Worm (Caenorhabditis elegans) whole organism, L2 larva: Measurements from ENCODE around the gene clc-20.

Experiments
- C34F6.9 ChIP-seq: fragments of 150-350 bp; optimal IDR thresholded peaks from 2 replicates; lab custom pipeline; 2014; ENCODE audit warnings: missing biosample characterization, missing genetic modification characterization
- F13H6.1 ChIP-seq: sonication (generic microtip); optimal IDR thresholded peaks from 2 replicates; lab custom pipeline; 2016; ENCODE audit warnings: missing genetic modification characterization, missing compliant biosample characterization
- R02D3.7 ChIP-seq: fragments of 150-350 bp; optimal IDR thresholded peaks from 2 replicates; lab custom pipeline; 2014; ENCODE audit warnings: missing biosample characterization, missing genetic modification characterization
- Y55F3AM.14 ChIP-seq: fragments of 200-800 bp; sonication (Bioruptor generic); optimal IDR thresholded peaks from 2 replicates; lab custom pipeline; 2018; ENCODE audit warnings: mild to moderate bottlenecking, missing genetic modification characterization, missing compliant biosample characterization
- ZK546.5 ChIP-seq: sonication (generic microtip); optimal IDR thresholded peaks from 2 replicates; lab custom pipeline; 2017; ENCODE audit warnings: missing biosample characterization, missing genetic modification characterization
- alr-1 ChIP-seq: fragments of 150-350 bp; optimal IDR thresholded peaks from 2 replicates; lab custom pipeline; 2014; ENCODE audit warnings: missing biosample characterization, missing genetic modification characterization
- aly-2 ChIP-seq: fragments of 150-350 bp; optimal IDR thresholded peaks from 2 replicates; lab custom pipeline; 2014; ENCODE audit warnings: missing biosample characterization, missing genetic modification characterization
- ama-1 ChIP-seq: fragments of 150-350 bp; optimal IDR thresholded peaks from 2 replicates; lab custom pipeline; 2018; ENCODE audit warnings: inconsistent platforms
- blmp-1 ChIP-seq: sonication (generic microtip); optimal IDR thresholded peaks from 2 replicates; lab custom pipeline; 2017; ENCODE audit warnings: missing genetic modification characterization, mild to moderate bottlenecking, missing compliant biosample characterization, antibody characterized with exemption, moderate library complexity; ENCODE audit not compliant: insufficient read depth
- ceh-16 ChIP-seq: fragments of 150-350 bp; optimal IDR thresholded peaks from 2 replicates; lab custom pipeline; 2014; ENCODE audit warnings: missing biosample characterization, missing genetic modification characterization
- ceh-82 ChIP-seq: fragments of 150-350 bp; optimal IDR thresholded peaks from 2 replicates; lab custom pipeline; 2014; ENCODE audit warnings: missing biosample characterization, missing genetic modification characterization
- crh-2 ChIP-seq: sonication (generic microtip); optimal IDR thresholded peaks from 2 replicates; lab custom pipeline; 2017; ENCODE audit warnings: missing biosample characterization, missing genetic modification characterization
- dmd-4 ChIP-seq: sonication (generic microtip); optimal IDR thresholded peaks from 2 replicates; lab custom pipeline; 2017; ENCODE audit warnings: missing biosample characterization, missing genetic modification characterization
- egl-27 ChIP-seq: sonication (generic microtip); optimal IDR thresholded peaks from 3 replicates; lab custom pipeline; 2017; ENCODE audit warnings: missing biosample characterization, missing genetic modification reagents, missing genetic modification characterization
- elt-1 ChIP-seq: fragments of 150-350 bp; optimal IDR thresholded peaks from 2 replicates; lab custom pipeline; 2014; ENCODE audit warnings: missing biosample characterization, missing genetic modification characterization
- elt-3 ChIP-seq: sonication (generic microtip); optimal IDR thresholded peaks from 2 replicates; lab custom pipeline; 2017; ENCODE audit warnings: missing biosample characterization, missing genetic modification characterization
- fos-1 ChIP-seq: fragments of 150-350 bp; optimal IDR thresholded peaks from 2 replicates; lab custom pipeline; 2014; ENCODE audit warnings: missing biosample characterization, missing genetic modification characterization
- gmeb-1 ChIP-seq: fragments of 150-350 bp; optimal IDR thresholded peaks from 2 replicates; lab custom pipeline; 2014; ENCODE audit warnings: missing biosample characterization, missing genetic modification characterization
- lin-11 ChIP-seq: fragments of 150-350 bp; sonication (generic microtip); optimal IDR thresholded peaks from 2 replicates; lab custom pipeline; 2014; ENCODE audit warnings: missing biosample characterization, missing genetic modification characterization, inconsistent platforms, mixed read lengths
- lin-13 ChIP-seq: fragments of 150-350 bp; optimal IDR thresholded peaks from 2 replicates; lab custom pipeline; 2014; ENCODE audit warnings: missing biosample characterization, missing genetic modification reagents, missing genetic modification characterization
- lin-39 ChIP-seq: fragments of 150-350 bp; optimal IDR thresholded peaks from 2 replicates; lab custom pipeline; 2014; ENCODE audit warnings: missing biosample characterization, missing genetic modification reagents, missing genetic modification characterization
- lsy-2 ChIP-seq, 2 experiments: fragments of 150-350 bp in 1 of 2; sonication (generic microtip) in 1 of 2; optimal IDR thresholded peaks; 2 replicates each; lab custom pipeline; 2014 to 2017; ENCODE audit warnings: missing biosample characterization in 2 of 2, missing genetic modification characterization in 2 of 2
- mab-5 ChIP-seq: fragments of 150-350 bp; optimal IDR thresholded peaks from 2 replicates; lab custom pipeline; 2014; ENCODE audit warnings: missing biosample characterization, missing genetic modification characterization
- mbf-1 ChIP-seq: sonication (generic microtip); optimal IDR thresholded peaks from 2 replicates; lab custom pipeline; 2017; ENCODE audit warnings: missing biosample characterization, missing genetic modification characterization
- mdl-1 ChIP-seq, 2 experiments: fragments of 150-350 bp in 1 of 2; sonication (generic microtip) in 1 of 2; optimal IDR thresholded peaks; 2 replicates each; lab custom pipeline; 2017; ENCODE audit warnings: missing biosample characterization in 2 of 2, missing genetic modification characterization in 2 of 2
- nhr-10 ChIP-seq: sonication (generic microtip); optimal IDR thresholded peaks from 2 replicates; lab custom pipeline; 2017; ENCODE audit warnings: missing biosample characterization, missing genetic modification characterization
- nhr-11 ChIP-seq: fragments of 150-350 bp; optimal IDR thresholded peaks from 2 replicates; lab custom pipeline; 2014; ENCODE audit warnings: missing biosample characterization, missing genetic modification characterization
- nhr-12 ChIP-seq: fragments of 150-350 bp; optimal IDR thresholded peaks from 2 replicates; lab custom pipeline; 2014; ENCODE audit warnings: missing biosample characterization, missing genetic modification characterization
- nhr-129 ChIP-seq: fragments of 150-350 bp; optimal IDR thresholded peaks from 2 replicates; lab custom pipeline; 2014; ENCODE audit warnings: missing biosample characterization, missing genetic modification characterization
- nhr-21 ChIP-seq: fragments of 150-350 bp; optimal IDR thresholded peaks from 2 replicates; lab custom pipeline; 2014; ENCODE audit warnings: missing biosample characterization, missing genetic modification characterization
- nhr-23 ChIP-seq: fragments of 150-350 bp; optimal IDR thresholded peaks from 2 replicates; lab custom pipeline; 2014; ENCODE audit warnings: missing biosample characterization, missing genetic modification reagents, missing genetic modification characterization
- nhr-237 ChIP-seq: fragments of 150-350 bp; optimal IDR thresholded peaks from 2 replicates; lab custom pipeline; 2014; ENCODE audit warnings: missing biosample characterization, missing genetic modification characterization
- nhr-25 ChIP-seq: fragments of 150-350 bp; sonication (generic microtip); optimal IDR thresholded peaks from 3 replicates; lab custom pipeline; 2014; ENCODE audit warnings: missing biosample characterization, missing genetic modification characterization
- nhr-6 ChIP-seq: fragments of 150-350 bp; optimal IDR thresholded peaks from 2 replicates; lab custom pipeline; 2014; ENCODE audit warnings: missing biosample characterization, missing genetic modification characterization
- nhr-77 ChIP-seq: fragments of 150-350 bp; optimal IDR thresholded peaks from 2 replicates; lab custom pipeline; 2014; ENCODE audit warnings: missing biosample characterization, missing genetic modification characterization
- peb-1 ChIP-seq: fragments of 150-350 bp; optimal IDR thresholded peaks from 2 replicates; lab custom pipeline; 2014; ENCODE audit warnings: missing biosample characterization, missing genetic modification characterization
- sem-4 ChIP-seq: fragments of 150-350 bp; optimal IDR thresholded peaks from 2 replicates; lab custom pipeline; 2014; ENCODE audit warnings: missing biosample characterization, missing genetic modification reagents, missing genetic modification characterization
- skn-1 ChIP-seq: sonication (generic microtip); optimal IDR thresholded peaks from 2 replicates; lab custom pipeline; 2017; ENCODE audit warnings: missing biosample characterization, missing genetic modification characterization
- sma-3 ChIP-seq: sonication (generic microtip); optimal IDR thresholded peaks from 2 replicates; lab custom pipeline; 2016; ENCODE audit warnings: missing genetic modification reagents, missing genetic modification characterization, missing compliant biosample characterization
- sma-9 ChIP-seq, 2 experiments: fragments of 150-350 bp in 1 of 2; sonication (generic microtip) in 1 of 2; optimal IDR thresholded peaks; 2 replicates each; lab custom pipeline; 2014 to 2016; ENCODE audit warnings: missing genetic modification characterization in 2 of 2, mild to moderate bottlenecking in 1 of 2, missing biosample characterization in 1 of 2, missing compliant biosample characterization in 1 of 2, missing genetic modification reagents in 1 of 2, moderate library complexity in 1 of 2
- snpc-4 ChIP-seq: fragments of 150-350 bp; optimal IDR thresholded peaks from 2 replicates; lab custom pipeline; 2014; ENCODE audit warnings: missing biosample characterization, missing genetic modification characterization
- unc-39 ChIP-seq: fragments of 150-350 bp; optimal IDR thresholded peaks from 2 replicates; lab custom pipeline; 2014; ENCODE audit warnings: missing biosample characterization, missing genetic modification characterization
- unc-55 ChIP-seq: fragments of 150-350 bp; sonication (generic microtip); optimal IDR thresholded peaks from 3 replicates; lab custom pipeline; 2014; ENCODE audit warnings: missing biosample characterization, missing genetic modification reagents, missing genetic modification characterization
- unc-62 ChIP-seq: fragments of 150-350 bp; optimal IDR thresholded peaks from 2 replicates; lab custom pipeline; 2014; ENCODE audit warnings: missing biosample characterization, missing genetic modification reagents, missing genetic modification characterization
- zag-1 ChIP-seq: fragments of 150-350 bp; optimal IDR thresholded peaks from 2 replicates; lab custom pipeline; 2014; ENCODE audit warnings: missing biosample characterization, missing genetic modification characterization
- ztf-1 ChIP-seq: fragments of 200-800 bp; sonication (Bioruptor generic); conservative IDR thresholded peaks from 2 replicates; pipeline ENCODE4 v1.3.6; 2022; ENCODE audit warnings: missing genetic modification characterization, missing compliant biosample characterization
- ztf-11 ChIP-seq: sonication (generic microtip); optimal IDR thresholded peaks from 2 replicates; lab custom pipeline; 2017; ENCODE audit warnings: missing biosample characterization, missing genetic modification characterization
- ztf-4 ChIP-seq: fragments of 150-350 bp; optimal IDR thresholded peaks from 2 replicates; lab custom pipeline; 2014; ENCODE audit warnings: missing biosample characterization, missing genetic modification characterization

Gene clc-20

DNA sequence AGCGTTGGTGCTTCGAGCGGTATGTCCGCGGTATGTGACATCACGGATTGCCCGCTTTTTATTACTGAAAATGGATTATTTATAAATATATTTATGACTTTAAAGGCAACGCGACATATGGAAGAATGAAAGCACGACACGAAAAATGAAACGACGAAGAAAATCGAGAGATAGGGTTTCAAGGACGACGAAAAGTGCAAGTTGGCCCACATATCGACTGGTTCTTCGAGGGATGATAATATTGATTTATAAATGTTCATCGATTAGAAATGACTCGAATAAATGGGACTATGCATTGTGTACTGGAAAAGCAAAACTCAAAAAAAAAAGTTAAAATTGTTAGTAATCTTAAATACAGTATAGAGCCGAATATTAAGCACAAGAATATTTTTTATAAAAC is 14.3 kb downstream of the clc-20 start, which contains the start of gene zer-1:
zer-1 (minus strand) TSS at position 68 of the 400 bp plus-strand sequence.
- TF ChIP-seq sma-9 (GFP tag; optimal IDR thresholded peaks at IDR 0.05; lab: Kevin White, UChicago) (no peak), sma-9 (tag; optimal IDR thresholded peaks at IDR 0.05; lab: Kevin White, UChicago) (no peak), fos-1 (tag; lab: Kevin White, UChicago) (no peak), C34F6.9 (tag; lab: Kevin White, UChicago) (no peak), lin-11 (tag; lab: Kevin White, UChicago) (no peak), elt-3 (no peak), crh-2 (peak; percentile 8), blmp-1 (tag; lab: Kevin White, UChicago) (peak; percentile 67), alr-1 (tag; lab: Kevin White, UChicago) (no peak), lin-39 (no peak), dmd-4 (tag; lab: Kevin White, UChicago) (no peak), nhr-25 (tag; lab: Kevin White, UChicago) (no peak), mab-5 (tag; lab: Kevin White, UChicago) (no peak), egl-27 (tag; lab: Kevin White, UChicago) (no peak)

DNA sequence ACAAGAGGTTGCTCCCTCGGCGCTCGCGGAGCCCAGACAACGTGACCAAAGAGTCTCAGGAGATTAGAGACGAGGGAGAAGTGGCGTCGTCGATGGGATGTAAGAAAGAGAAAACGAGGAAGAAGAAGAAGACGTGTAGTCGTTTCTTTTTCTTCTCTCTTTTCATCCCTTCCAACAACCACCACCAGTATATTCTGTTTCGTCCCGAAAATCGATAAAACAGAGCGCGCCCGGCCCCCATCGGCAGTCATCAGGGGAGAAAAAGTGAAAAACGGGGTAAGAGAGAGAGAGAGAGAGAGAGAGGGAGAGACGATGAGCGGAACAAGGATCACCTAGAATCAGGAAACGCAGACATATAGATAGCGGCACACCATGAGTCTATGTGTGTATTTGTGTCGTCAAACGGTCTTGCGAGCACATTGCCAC is 15.5 kb downstream of the clc-20 start:
- TF ChIP-seq alr-1 (tag; lab: Kevin White, UChicago) (no peak), unc-55 (peak; percentile 93), elt-1 (tag; lab: Kevin White, UChicago) (no peak), zag-1 (peak; percentile 28), Y55F3AM.14 (GFP tag; lab: Kevin White, UChicago) (peak; percentile 71), nhr-237 (tag; lab: Kevin White, UChicago) (no peak), mbf-1 (no peak), ztf-11 (tag; lab: Kevin White, UChicago) (no peak), nhr-25 (tag; lab: Kevin White, UChicago) (no peak), ZK546.5 (no peak), F13H6.1 (tag; lab: Kevin White, UChicago) (peak; percentile 72), unc-62 (no peak), nhr-129 (tag; lab: Kevin White, UChicago) (peak; percentile 73), C34F6.9 (tag; lab: Kevin White, UChicago) (peak; percentile 79), sma-3 (peak; percentile 40), aly-2 (tag; lab: Kevin White, UChicago) (no peak), lin-39 (no peak), peb-1 (tag; lab: Kevin White, UChicago) (no peak), R02D3.7 (tag; lab: Kevin White, UChicago) (no peak), mdl-1 (tag; optimal IDR thresholded peaks at IDR 0.05; lab: Kevin White, UChicago) (peak; percentile 12 to 72), skn-1 (tag; lab: Kevin White, UChicago) (no peak), lin-11 (tag; lab: Kevin White, UChicago) (peak; percentile 73), crh-2 (peak; percentile 90), fos-1 (tag; lab: Kevin White, UChicago) (peak; percentile 43), lin-13 (GFP tag; lab: Kevin White, UChicago) (peak; percentile 55), egl-27 (tag; lab: Kevin White, UChicago) (no peak), ztf-4 (tag; lab: Kevin White, UChicago) (peak; percentile 23), ztf-1 (no peak), gmeb-1 (tag; lab: Kevin White, UChicago) (peak; percentile 53), elt-3 (no peak), nhr-10 (no peak), lsy-2 (tag; optimal IDR thresholded peaks at IDR 0.05; lab: Kevin White, UChicago) (peak; percentile 64 to 78), nhr-77 (tag; lab: Kevin White, UChicago) (no peak), unc-39 (tag; lab: Kevin White, UChicago) (no peak), blmp-1 (tag; lab: Kevin White, UChicago) (peak; percentile 80), sem-4 (tag; lab: Kevin White, UChicago) (peak; percentile 68), nhr-23 (tag; lab: Kevin White, UChicago) (no peak), dmd-4 (tag; lab: Kevin White, UChicago) (no peak), snpc-4 (no peak), nhr-21 (tag; lab: Kevin White, UChicago) (peak; percentile 26), ceh-16 (tag; lab: Kevin White, UChicago) (no peak), ceh-82 (tag; lab: Kevin White, UChicago) (no peak), nhr-12 (tag; lab: Kevin White, UChicago) (no peak), sma-9 (GFP tag; optimal IDR thresholded peaks at IDR 0.05; lab: Kevin White, UChicago) (peak; percentile 68), sma-9 (tag; optimal IDR thresholded peaks at IDR 0.05; lab: Kevin White, UChicago) (no peak), nhr-11 (no peak), ama-1 (lab: Kevin White, UChicago) (no peak), mab-5 (tag; lab: Kevin White, UChicago) (peak; percentile 72), nhr-6 (tag; lab: Kevin White, UChicago) (peak; percentile 53)
